Worm (Caenorhabditis elegans) whole organism, mixed stage, embryonic: ENCODE measurements around the gene ZK809.9.

ENCODE experiments used
- hlh-1 ChIP-seq: fragments of 150-350 bp; optimal IDR thresholded peaks from 2 replicates; lab custom pipeline; 2014; ENCODE audit warnings: missing biosample characterization, missing genetic modification reagents, missing genetic modification characterization
- mep-1 ChIP-seq: fragments of 150-350 bp; optimal IDR thresholded peaks from 2 replicates; lab custom pipeline; 2017; ENCODE audit warnings: missing biosample characterization, missing genetic modification reagents, missing genetic modification characterization, inconsistent platforms

ce11 chrIV:11714739-11715138 lies 49.6 kb downstream of the ZK809.9 start, which contains the start of gene magi-1:
- TF ChIP-seq mep-1 (tag; lab: Kevin White, UChicago) (no peak), hlh-1 (no peak)
